Worm (Caenorhabditis elegans) whole organism, late embryonic: Measurements from ENCODE around the gene rpl-21.

Experiments
- C38D4.7 ChIP-seq: fragments of 200-800 bp; sonication (Bioruptor generic); optimal IDR thresholded peaks from 2 replicates; lab custom pipeline; 2018; ENCODE audit warnings: mild to moderate bottlenecking, missing genetic modification characterization, moderate library complexity, missing compliant biosample characterization
- ceh-14 ChIP-seq: sonication (generic microtip); optimal IDR thresholded peaks from 2 replicates; lab custom pipeline; 2016; ENCODE audit warnings: missing genotype, missing genetic modification characterization, missing compliant biosample characterization
- ceh-22 ChIP-seq: sonication (generic microtip); optimal IDR thresholded peaks from 2 replicates; lab custom pipeline; 2017; ENCODE audit warnings: missing biosample characterization, missing genetic modification characterization
- fkh-10 ChIP-seq: fragments of 150-350 bp; optimal IDR thresholded peaks from 2 replicates; lab custom pipeline; 2014; ENCODE audit warnings: missing biosample characterization, missing genetic modification reagents, missing genetic modification characterization
- lim-6 ChIP-seq: sonication (generic microtip); optimal IDR thresholded peaks from 2 replicates; lab custom pipeline; 2016; ENCODE audit warnings: missing genetic modification characterization, missing compliant biosample characterization
- npax-4 ChIP-seq: sonication (generic microtip); optimal IDR thresholded peaks from 2 replicates; lab custom pipeline; 2016; ENCODE audit warnings: missing genetic modification characterization, missing compliant biosample characterization
- pha-4 ChIP-seq: fragments of 150-350 bp; optimal IDR thresholded peaks from 2 replicates; lab custom pipeline; 2018; ENCODE audit warnings: missing biosample characterization, missing genetic modification reagents, missing genetic modification characterization

DNA sequence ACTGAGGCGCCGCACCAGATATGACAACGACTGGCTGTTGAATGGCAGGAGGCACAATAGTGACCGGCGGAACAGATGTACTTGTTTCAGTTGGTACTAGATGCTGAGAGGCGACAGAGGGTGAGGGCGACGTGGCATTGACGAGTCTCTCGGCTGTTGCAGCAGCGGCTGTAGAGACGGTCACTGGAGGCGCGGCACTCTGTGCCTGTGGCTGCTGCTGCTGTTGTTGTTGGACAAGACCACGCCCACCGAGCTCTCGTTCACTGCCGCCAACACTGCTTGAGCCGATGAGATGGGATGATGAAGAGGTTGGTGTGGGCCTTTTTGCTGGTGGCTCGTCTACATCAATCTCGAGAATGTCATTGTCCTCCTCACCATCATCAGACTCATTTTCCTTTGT is 12.9 kb downstream of the rpl-21 start:
- TF ChIP-seq lim-6 (tag; lab: Kevin White, UChicago) = no peak
- no peak for TF ChIP-seq ceh-14 (tag; lab: Kevin White, UChicago)
- TF ChIP-seq pha-4 (tag; lab: Kevin White, UChicago) = no peak
- no peak for TF ChIP-seq fkh-10 (GFP tag; lab: Kevin White, UChicago)
- no peak for TF ChIP-seq npax-4 (tag; lab: Kevin White, UChicago)
- no peak for TF ChIP-seq C38D4.7 (GFP tag; lab: Kevin White, UChicago)
- TF ChIP-seq ceh-22 = no peak
